Fruit fly (Drosophila melanogaster) S2 (cell line): ENCODE measurements around the gene CG31464.

Source experiments
- CG8478 ChIP-seq: fragments of >200 bp; optimal IDR thresholded peaks from 2 replicates; lab custom pipeline; 2018
- CTCF ChIP-seq, 2 experiments: fragments of >200 bp; optimal IDR thresholded peaks; 2 replicates each; lab custom pipeline; 2018

Gene CG31464

dm6 chr3R:8290940-8291339 is at the start of gene CG31464:
CG31464 (plus strand) TSS chr3R:8291240.
- TF ChIP-seq CTCF (optimal IDR thresholded peaks at IDR 0.05; lab: Kevin White, UChicago) (no peak), CG8478 (lab: Kevin White, UChicago) (no peak)

- TF ChIP-seq CG8478 (lab: Kevin White, UChicago) (no peak), CTCF (optimal IDR thresholded peaks at IDR 0.05; lab: Kevin White, UChicago) (no peak)
Observed at dm6 chr3R:8243720-8244119, 47.3 kb upstream of the CG31464 start, which contains the start of the genes CG9636, CG18749 and CG33722. CG9636 (minus strand) TSS chr3R:8243792. CG18749 (plus strand) TSS chr3R:8244055. CG33722 (plus strand) TSS chr3R:8244055.

- no peak for TF ChIP-seq CTCF (optimal IDR thresholded peaks at IDR 0.05; lab: Kevin White, UChicago)
Observed at dm6 chr3R:8248138-8248537, 42.9 kb upstream of the CG31464 start, which contains the start of gene CG15864. CG15864 (plus strand) TSS chr3R:8248438.

dm6 chr3R:8250166-8250733 is 40.8 kb upstream of the CG31464 start, which contains the start of gene mtg:
mtg (plus strand) TSS chr3R:8250497.
- no peak for TF ChIP-seq CTCF (optimal IDR thresholded peaks at IDR 0.05; lab: Kevin White, UChicago)
- no peak for TF ChIP-seq CG8478 (lab: Kevin White, UChicago)

dm6 chr3R:8251532-8251931 is 39.5 kb upstream of the CG31464 start:
- TF ChIP-seq CG8478 (lab: Kevin White, UChicago): no peak
- no peak for TF ChIP-seq CTCF (optimal IDR thresholded peaks at IDR 0.05; lab: Kevin White, UChicago)

- TF ChIP-seq CTCF (optimal IDR thresholded peaks at IDR 0.05; lab: Kevin White, UChicago) (no peak), CG8478 (lab: Kevin White, UChicago) (no peak)
Observed at dm6 chr3R:8254347-8254746, 36.7 kb upstream of the CG31464 start.

dm6 chr3R:8256040-8256439 is 35.0 kb upstream of the CG31464 start:
- TF ChIP-seq CTCF (optimal IDR thresholded peaks at IDR 0.05; lab: Kevin White, UChicago) (no peak), CG8478 (lab: Kevin White, UChicago) (no peak)

- TF ChIP-seq CTCF (optimal IDR thresholded peaks at IDR 0.05; lab: Kevin White, UChicago) (no peak), CG8478 (lab: Kevin White, UChicago) (no peak)
Observed at dm6 chr3R:8261634-8262033, 29.4 kb upstream of the CG31464 start.

dm6 chr3R:8264302-8265080 is 26.5 kb upstream of the CG31464 start, which contains the start of the genes RPA1 and Mcm2:
RPA1 (minus strand) TSS chr3R:8264451.
Mcm2 (plus strand) TSS chr3R:8264970.
- TF ChIP-seq CG8478 (lab: Kevin White, UChicago): no peak
- peak in 1 of 2 experiments; percentile 22 for TF ChIP-seq CTCF (optimal IDR thresholded peaks at IDR 0.05; lab: Kevin White, UChicago)

dm6 chr3R:8269740-8270139 is 21.3 kb upstream of the CG31464 start, which contains the start of gene CG9630:
CG9630 (minus strand) TSS chr3R:8269896.
- no peak for TF ChIP-seq CG8478 (lab: Kevin White, UChicago)
- peak; percentile 38 to 55 for TF ChIP-seq CTCF (optimal IDR thresholded peaks at IDR 0.05; lab: Kevin White, UChicago)

dm6 chr3R:8272573-8273165 is 18.4 kb upstream of the CG31464 start:
- TF ChIP-seq CTCF (optimal IDR thresholded peaks at IDR 0.05; lab: Kevin White, UChicago) (no peak), CG8478 (lab: Kevin White, UChicago) (no peak)

dm6 chr3R:8275031-8275430 is 16.0 kb upstream of the CG31464 start:
- no peak for TF ChIP-seq CG8478 (lab: Kevin White, UChicago)
- no peak for TF ChIP-seq CTCF (optimal IDR thresholded peaks at IDR 0.05; lab: Kevin White, UChicago)

dm6 chr3R:8277494-8278293 is 13.3 kb upstream of the CG31464 start, which contains the start of gene ato:
ato (plus strand) TSS chr3R:8278052.
- TF ChIP-seq CG8478 (lab: Kevin White, UChicago) (no peak), CTCF (optimal IDR thresholded peaks at IDR 0.05; lab: Kevin White, UChicago) (no peak)

- TF ChIP-seq CG8478 (lab: Kevin White, UChicago) (no peak), CTCF (optimal IDR thresholded peaks at IDR 0.05; lab: Kevin White, UChicago) (no peak)
Observed at dm6 chr3R:8279970-8280369, 11.1 kb upstream of the CG31464 start.
